Worm (Caenorhabditis elegans) whole organism, mixed stage, embryonic: ENCODE data around the gene sft-4.

Experiments used
- bed-3 ChIP-seq: fragments of 200-800 bp; sonication (Bioruptor generic); optimal IDR thresholded peaks from 3 replicates; lab custom pipeline; 2018; ENCODE audit warnings: mild to moderate bottlenecking, missing genetic modification characterization, moderate library complexity, missing compliant biosample characterization
- ces-1 ChIP-seq: fragments of 150-350 bp; optimal IDR thresholded peaks from 2 replicates; lab custom pipeline; 2014; ENCODE audit warnings: missing biosample characterization, missing genetic modification reagents, missing genetic modification characterization
- elt-1 ChIP-seq: sonication (generic microtip); optimal IDR thresholded peaks from 2 replicates; lab custom pipeline; 2017; ENCODE audit warnings: missing genetic modification characterization, mild to moderate bottlenecking, missing compliant biosample characterization, antibody characterized with exemption, moderate library complexity, borderline replicate concordance; ENCODE audit not compliant: insufficient read depth
- elt-3 ChIP-seq: fragments of 150-350 bp; optimal IDR thresholded peaks from 2 replicates; lab custom pipeline; 2014; ENCODE audit warnings: missing biosample characterization, missing genetic modification characterization
- lsy-2 ChIP-seq: fragments of 150-350 bp; optimal IDR thresholded peaks from 2 replicates; lab custom pipeline; 2014; ENCODE audit warnings: missing biosample characterization, missing genetic modification characterization
- nhr-12 ChIP-seq: fragments of 150-350 bp; optimal IDR thresholded peaks from 2 replicates; lab custom pipeline; 2014; ENCODE audit warnings: missing biosample characterization, missing genetic modification characterization
- nhr-28 ChIP-seq: fragments of 150-350 bp; optimal IDR thresholded peaks from 2 replicates; lab custom pipeline; 2014; ENCODE audit warnings: missing biosample characterization, missing genetic modification characterization
- snpc-4 ChIP-seq: fragments of 150-350 bp; optimal IDR thresholded peaks from 2 replicates; lab custom pipeline; 2014; ENCODE audit warnings: missing biosample characterization, missing genetic modification characterization
- unc-39 ChIP-seq: fragments of 150-350 bp; optimal IDR thresholded peaks from 2 replicates; lab custom pipeline; 2014; ENCODE audit warnings: missing biosample characterization, missing genetic modification characterization
- unc-62 ChIP-seq: fragments of 150-350 bp; optimal IDR thresholded peaks from 2 replicates; lab custom pipeline; 2014; ENCODE audit warnings: missing biosample characterization, missing genetic modification reagents, missing genetic modification characterization

ce11 chrX:5829175-5829574, 48.7 kb upstream of the sft-4 start, which contains the start of gene acp-5:
- TF ChIP-seq elt-1 (tag; lab: Kevin White, UChicago), result no peak
- no peak for TF ChIP-seq unc-62
- no peak for TF ChIP-seq lsy-2 (tag; lab: Kevin White, UChicago)
- no peak for TF ChIP-seq nhr-28 (tag; lab: Kevin White, UChicago)
- no peak for TF ChIP-seq ces-1 (GFP tag; lab: Kevin White, UChicago)
- TF ChIP-seq unc-39, result no peak
- no peak for TF ChIP-seq snpc-4 (tag; lab: Kevin White, UChicago)
- TF ChIP-seq nhr-12 (tag; lab: Kevin White, UChicago), result no peak
- TF ChIP-seq elt-3, result no peak
- TF ChIP-seq bed-3 (GFP tag; lab: Kevin White, UChicago), result no peak
